Worm (Caenorhabditis elegans) whole organism, L4 larva: Measurements from ENCODE around the gene irld-57.

Source experiments
- F26F4.8 ChIP-seq: fragments of 200-800 bp; sonication (Bioruptor generic); conservative IDR thresholded peaks from 2 replicates; pipeline ENCODE4 v1.3.6; 2022; ENCODE audit warnings: missing genetic modification characterization, missing compliant biosample characterization
- F44E2.7 ChIP-seq: fragments of 200-800 bp; sonication (Bioruptor generic); IDR thresholded peaks from 2 replicates; pipeline ENCODE4 v2.1.2; 2022; ENCODE audit warnings: missing genetic modification characterization, missing compliant biosample characterization
- Y105C5A.15 ChIP-seq: fragments of 200-800 bp; sonication (Bioruptor generic); IDR thresholded peaks from 2 replicates; pipeline ENCODE4 v1.3.6; 2022; ENCODE audit warnings: missing genetic modification characterization, missing compliant biosample characterization
- unc-39 ChIP-seq: sonication (generic microtip); optimal IDR thresholded peaks from 2 replicates; lab custom pipeline; 2017; ENCODE audit warnings: missing biosample characterization, missing genetic modification characterization

DNA sequence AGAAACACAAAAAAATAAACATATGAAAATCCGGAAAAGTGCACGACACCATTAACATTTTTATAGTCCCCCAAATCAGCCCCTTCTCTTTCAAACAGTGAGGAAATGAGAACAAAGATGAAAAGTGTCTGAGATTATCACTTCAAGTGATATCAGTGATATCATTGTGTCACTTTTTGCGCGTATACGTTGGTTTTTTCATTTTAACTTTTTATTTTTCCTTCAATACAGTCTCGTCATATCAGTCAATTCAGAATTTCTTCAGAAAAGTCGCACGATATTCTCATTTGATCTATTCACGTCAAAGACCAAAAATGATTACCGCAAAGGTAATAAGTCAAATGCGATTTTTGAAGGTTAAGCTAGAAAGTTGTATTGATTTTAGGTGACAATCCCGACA, 21.8 kb downstream of the irld-57 start, which contains the start of gene twk-34:
- TF ChIP-seq F44E2.7 (GFP tag; lab: Robert Waterston, UW), result no peak
- TF ChIP-seq Y105C5A.15 (GFP tag; lab: Robert Waterston, UW), result no peak
- TF ChIP-seq unc-39 (tag; lab: Kevin White, UChicago), result no peak
- TF ChIP-seq F26F4.8 (GFP tag; lab: Robert Waterston, UW), result no peak
